Worm (Caenorhabditis elegans) whole organism, L3 larva: ENCODE measurements around the gene B0361.14.
A peak's percentile ranks its signal among the peaks of the same experiment; 100 is the strongest.

Experiments used
- R02D3.7 ChIP-seq: fragments of 150-350 bp; optimal IDR thresholded peaks from 2 replicates; lab custom pipeline; 2014; ENCODE audit warnings: missing biosample characterization, missing genetic modification characterization
- aly-2 ChIP-seq: fragments of 150-350 bp; optimal IDR thresholded peaks from 2 replicates; lab custom pipeline; 2014; ENCODE audit warnings: missing biosample characterization, missing genetic modification characterization
- ama-1 ChIP-seq: fragments of 150-350 bp; optimal IDR thresholded peaks from 2 replicates; lab custom pipeline; 2018
- ceh-16 ChIP-seq: sonication (generic microtip); optimal IDR thresholded peaks from 2 replicates; lab custom pipeline; 2017; ENCODE audit warnings: missing biosample characterization, missing genetic modification characterization
- ceh-28 ChIP-seq: fragments of 150-350 bp; optimal IDR thresholded peaks from 2 replicates; lab custom pipeline; 2014; ENCODE audit warnings: missing biosample characterization, missing genetic modification reagents, missing genetic modification characterization
- ceh-9 ChIP-seq: sonication (generic microtip); optimal IDR thresholded peaks from 2 replicates; lab custom pipeline; 2018; ENCODE audit warnings: missing biosample characterization, missing genetic modification characterization
- egl-27 ChIP-seq: sonication (generic microtip); optimal IDR thresholded peaks from 4 replicates; lab custom pipeline; 2017; ENCODE audit warnings: missing biosample characterization, missing genetic modification reagents, missing genetic modification characterization
- egl-5 ChIP-seq: fragments of 150-350 bp; optimal IDR thresholded peaks from 2 replicates; lab custom pipeline; 2017; ENCODE audit warnings: missing biosample characterization, missing genetic modification reagents, missing genetic modification characterization, inconsistent platforms
- elt-1 ChIP-seq: fragments of 150-350 bp; optimal IDR thresholded peaks from 2 replicates; lab custom pipeline; 2014; ENCODE audit warnings: missing biosample characterization, missing genetic modification characterization
- elt-2 ChIP-seq: sonication (generic microtip); optimal IDR thresholded peaks from 2 replicates; lab custom pipeline; 2016; ENCODE audit warnings: missing genetic modification reagents, mild to moderate bottlenecking, missing genetic modification characterization, missing compliant biosample characterization
- elt-3 ChIP-seq, 3 experiments: fragments of 150-350 bp in 1 of 3; sonication (generic microtip) in 2 of 3; optimal IDR thresholded peaks; 2 replicates in 2 of 3; 4 replicates in 1 of 3; lab custom pipeline; 2014 to 2017; ENCODE audit warnings: missing biosample characterization in 3 of 3, missing genetic modification characterization in 3 of 3
- eor-1 ChIP-seq, 2 experiments: fragments of 150-350 bp; optimal IDR thresholded peaks; 2 replicates each; lab custom pipeline; 2014 to 2018; ENCODE audit warnings: missing biosample characterization in 2 of 2, missing genetic modification characterization in 2 of 2
- fkh-2 ChIP-seq: fragments of 150-350 bp; optimal IDR thresholded peaks from 2 replicates; lab custom pipeline; 2014; ENCODE audit warnings: missing biosample characterization, missing genetic modification reagents, missing genetic modification characterization
- fos-1 ChIP-seq: fragments of 150-350 bp; optimal IDR thresholded peaks from 2 replicates; lab custom pipeline; 2014; ENCODE audit warnings: missing biosample characterization, missing genetic modification characterization
- hmg-11 ChIP-seq: sonication (generic microtip); optimal IDR thresholded peaks from 2 replicates; lab custom pipeline; 2016; ENCODE audit warnings: missing genetic modification characterization, missing compliant biosample characterization
- jun-1 ChIP-seq: fragments of 150-350 bp; optimal IDR thresholded peaks from 2 replicates; lab custom pipeline; 2014; ENCODE audit warnings: missing biosample characterization, missing genetic modification reagents, missing genetic modification characterization
- lin-15B ChIP-seq: fragments of 150-350 bp; optimal IDR thresholded peaks from 2 replicates; lab custom pipeline; 2014; ENCODE audit warnings: missing biosample characterization, missing genetic modification characterization
- lsy-12 ChIP-seq: sonication (generic microtip); optimal IDR thresholded peaks from 2 replicates; lab custom pipeline; 2016; ENCODE audit warnings: mild to moderate bottlenecking, missing genetic modification characterization, missing compliant biosample characterization
- mdl-1 ChIP-seq: fragments of 150-350 bp; optimal IDR thresholded peaks from 2 replicates; lab custom pipeline; 2014; ENCODE audit warnings: missing biosample characterization, missing genetic modification characterization
- mml-1 ChIP-seq: fragments of 150-350 bp; sonication (generic microtip); optimal IDR thresholded peaks from 3 replicates; lab custom pipeline; 2014; ENCODE audit warnings: missing biosample characterization, missing genetic modification characterization
- nfya-1 ChIP-seq: sonication (generic microtip); optimal IDR thresholded peaks from 2 replicates; lab custom pipeline; 2017; ENCODE audit warnings: missing genetic modification characterization, mild to moderate bottlenecking, missing compliant biosample characterization, antibody characterized with exemption, moderate library complexity; ENCODE audit not compliant: insufficient read depth
- nhr-11 ChIP-seq: fragments of 150-350 bp; optimal IDR thresholded peaks from 2 replicates; lab custom pipeline; 2014; ENCODE audit warnings: missing biosample characterization, missing genetic modification characterization
- nhr-12 ChIP-seq: fragments of 150-350 bp; optimal IDR thresholded peaks from 2 replicates; lab custom pipeline; 2014; ENCODE audit warnings: missing biosample characterization, missing genetic modification characterization
- nhr-23 ChIP-seq: fragments of 150-350 bp; optimal IDR thresholded peaks from 2 replicates; lab custom pipeline; 2014; ENCODE audit warnings: missing biosample characterization, missing genetic modification reagents, missing genetic modification characterization
- nhr-25 ChIP-seq: sonication (generic microtip); optimal IDR thresholded peaks from 2 replicates; lab custom pipeline; 2017; ENCODE audit warnings: missing biosample characterization, missing genetic modification characterization
- nhr-28 ChIP-seq: fragments of 150-350 bp; optimal IDR thresholded peaks from 2 replicates; lab custom pipeline; 2014; ENCODE audit warnings: missing biosample characterization, missing genetic modification characterization
- nhr-43 ChIP-seq: sonication (generic microtip); optimal IDR thresholded peaks from 2 replicates; lab custom pipeline; 2016; ENCODE audit warnings: mild to moderate bottlenecking, missing genetic modification characterization, missing compliant biosample characterization; ENCODE audit not compliant: poor library complexity, severe bottlenecking
- nhr-67 ChIP-seq: fragments of 150-350 bp; optimal IDR thresholded peaks from 2 replicates; lab custom pipeline; 2014; ENCODE audit warnings: missing biosample characterization, missing genetic modification characterization
- skn-1 ChIP-seq: fragments of 150-350 bp; optimal IDR thresholded peaks from 2 replicates; lab custom pipeline; 2014; ENCODE audit warnings: missing biosample characterization, missing genetic modification characterization
- tbx-2 ChIP-seq: sonication (generic microtip); optimal IDR thresholded peaks from 2 replicates; lab custom pipeline; 2016; ENCODE audit warnings: mild to moderate bottlenecking, missing genetic modification characterization, missing compliant biosample characterization
- unc-39 ChIP-seq: sonication (generic microtip); optimal IDR thresholded peaks from 4 replicates; lab custom pipeline; 2017; ENCODE audit warnings: missing biosample characterization, missing genetic modification characterization
- zag-1 ChIP-seq: fragments of 150-350 bp; optimal IDR thresholded peaks from 2 replicates; lab custom pipeline; 2014; ENCODE audit warnings: missing biosample characterization, missing genetic modification characterization
- ztf-11 ChIP-seq: fragments of 150-350 bp; optimal IDR thresholded peaks from 2 replicates; lab custom pipeline; 2014; ENCODE audit warnings: missing biosample characterization, missing genetic modification characterization
- ztf-4 ChIP-seq: fragments of 150-350 bp; optimal IDR thresholded peaks from 2 replicates; lab custom pipeline; 2014; ENCODE audit warnings: missing biosample characterization, missing genetic modification characterization

B0361.14 gene

ce11 chrIII:7304961-7305648 lies 5.8 kb upstream of the B0361.14 start:
- TF ChIP-seq nhr-12 (tag; lab: Kevin White, UChicago): no peak
- no peak for TF ChIP-seq elt-2 (tag; lab: Kevin White, UChicago)
- TF ChIP-seq elt-1 (tag; lab: Kevin White, UChicago): peak; percentile 35
- TF ChIP-seq jun-1 (tag; lab: Kevin White, UChicago): no peak
- no peak for TF ChIP-seq hmg-11 (tag; lab: Kevin White, UChicago)
- TF ChIP-seq egl-5: no peak
- no peak for TF ChIP-seq zag-1
- no peak for TF ChIP-seq lin-15B
- no peak for TF ChIP-seq ztf-11 (tag; lab: Kevin White, UChicago)
- TF ChIP-seq egl-27 (tag; lab: Kevin White, UChicago): no peak
- TF ChIP-seq unc-39 (tag; lab: Kevin White, UChicago): no peak
- TF ChIP-seq fos-1: no peak
- no peak for TF ChIP-seq ztf-4 (tag; lab: Kevin White, UChicago)
- no peak for TF ChIP-seq nhr-28 (tag; lab: Kevin White, UChicago)
- no peak for TF ChIP-seq R02D3.7
- peak; percentile 13 for TF ChIP-seq nfya-1 (tag; lab: Kevin White, UChicago)
- peak; percentile 79 for TF ChIP-seq nhr-23
- TF ChIP-seq nhr-11 (tag; lab: Kevin White, UChicago): no peak
- no peak for TF ChIP-seq nhr-25
- no peak for TF ChIP-seq ceh-28 (tag; lab: Kevin White, UChicago)
- TF ChIP-seq nhr-67 (tag; lab: Kevin White, UChicago): no peak
- TF ChIP-seq elt-3 (tag; optimal IDR thresholded peaks at IDR 0.05; lab: Kevin White, UChicago): peak in 1 of 3 experiments; percentile 55
- TF ChIP-seq lsy-12 (tag; lab: Kevin White, UChicago): no peak
- TF ChIP-seq fkh-2 (tag; lab: Kevin White, UChicago): no peak
- no peak for TF ChIP-seq ceh-16 (tag; lab: Kevin White, UChicago)
- no peak for TF ChIP-seq aly-2
- no peak for TF ChIP-seq mml-1 (tag; lab: Kevin White, UChicago)
- TF ChIP-seq nhr-43 (tag; lab: Kevin White, UChicago): peak; percentile 38
- TF ChIP-seq ama-1 (lab: Kevin White, UChicago): no peak

ce11 chrIII:7301668-7302067 lies 2.3 kb upstream of the B0361.14 start:
- TF ChIP-seq zag-1: no peak
- peak; percentile 22 for TF ChIP-seq nhr-25
- no peak for TF ChIP-seq ceh-28 (tag; lab: Kevin White, UChicago)
- peak; percentile 83 for TF ChIP-seq elt-1 (tag; lab: Kevin White, UChicago)

ce11 chrIII:7300763-7301162 lies 1.4 kb upstream of the B0361.14 start:
- TF ChIP-seq ceh-9 (tag; lab: Kevin White, UChicago): no peak
- no peak for TF ChIP-seq skn-1 (tag; lab: Kevin White, UChicago)

ce11 chrIII:7300169-7300568 lies 838 bp upstream of the B0361.14 start:
- TF ChIP-seq nhr-43 (tag; lab: Kevin White, UChicago) (peak; percentile 67), ceh-16 (tag; lab: Kevin White, UChicago) (no peak), tbx-2 (tag; lab: Kevin White, UChicago) (no peak), lin-15B (no peak), nhr-23 (peak; percentile 81), nhr-25 (peak; percentile 89), mdl-1 (peak; percentile 11), elt-1 (tag; lab: Kevin White, UChicago) (peak; percentile 94)

ce11 chrIII:7298045-7298444 lies 1.3 kb downstream of the B0361.14 start:
- no peak for TF ChIP-seq eor-1 (tag; optimal IDR thresholded peaks at IDR 0.05; lab: Kevin White, UChicago)
- peak; percentile 41 for TF ChIP-seq ama-1 (lab: Kevin White, UChicago)
- no peak for TF ChIP-seq elt-2 (tag; lab: Kevin White, UChicago)
- TF ChIP-seq elt-1 (tag; lab: Kevin White, UChicago): peak; percentile 58
- peak; percentile 9 for TF ChIP-seq nhr-23
- TF ChIP-seq nhr-25: peak; percentile 52
